Fruit fly (Drosophila melanogaster) whole organism, wandering third instar larva: ENCODE measurements around the gene CG10376.

Experiments
- Abd-B ChIP-seq: fragments of >200 bp; optimal IDR thresholded peaks from 2 replicates; lab custom pipeline; 2017; ENCODE audit warnings: missing biosample characterization, missing genetic modification characterization
- CG32264 ChIP-seq: fragments of 200-800 bp; sonication (Bioruptor generic); optimal IDR thresholded peaks from 2 replicates; lab custom pipeline; 2016; ENCODE audit warnings: missing biosample characterization, missing genetic modification characterization
- CG9705 ChIP-seq: fragments of 200-800 bp; sonication (Bioruptor generic); optimal IDR thresholded peaks from 2 replicates; lab custom pipeline; 2018; ENCODE audit warnings: missing biosample characterization, mild to moderate bottlenecking, missing genetic modification characterization
- Dfd ChIP-seq: fragments of >200 bp; optimal IDR thresholded peaks from 2 replicates; lab custom pipeline; 2017; ENCODE audit warnings: missing biosample characterization, missing genetic modification characterization
- Dif ChIP-seq: fragments of 200-275, 200-300 bp; sonication (Bioruptor generic); optimal IDR thresholded peaks from 2 replicates; lab custom pipeline; 2018; ENCODE audit warnings: missing biosample characterization, missing genetic modification characterization; ENCODE audit not compliant: partially characterized antibody
- Hr78 ChIP-seq: fragments of >200 bp; optimal IDR thresholded peaks from 2 replicates; lab custom pipeline; 2017; ENCODE audit warnings: missing biosample characterization, missing genetic modification characterization
- Myc ChIP-seq: fragments of >200 bp; optimal IDR thresholded peaks from 2 replicates; lab custom pipeline; 2017
- OdsH ChIP-seq: fragments of 200-800 bp; sonication (Bioruptor generic); optimal IDR thresholded peaks from 2 replicates; lab custom pipeline; 2016; ENCODE audit warnings: missing biosample characterization, mild to moderate bottlenecking, missing genetic modification characterization
- Vsx2 ChIP-seq: fragments of 200-300, 225-300 bp; sonication (Bioruptor generic); optimal IDR thresholded peaks from 2 replicates; lab custom pipeline; 2018; ENCODE audit warnings: missing biosample characterization, missing genetic modification characterization; ENCODE audit not compliant: partially characterized antibody
- dsf ChIP-seq: sonication (Bioruptor generic); optimal IDR thresholded peaks from 2 replicates; lab custom pipeline; 2016; ENCODE audit warnings: missing biosample characterization, missing genetic modification characterization, borderline replicate concordance
- ey ChIP-seq: fragments of 200-800 bp; sonication (Bioruptor generic); optimal IDR thresholded peaks from 2 replicates; lab custom pipeline; 2016; ENCODE audit warnings: missing biosample characterization, missing genetic modification characterization
- h ChIP-seq: fragments of 200-800 bp; sonication (Bioruptor generic); optimal IDR thresholded peaks from 3 replicates; lab custom pipeline; 2016; ENCODE audit warnings: missing biosample characterization, mild to moderate bottlenecking, missing genetic modification characterization
- pan ChIP-seq: fragments of >200 bp; optimal IDR thresholded peaks from 2 replicates; lab custom pipeline; 2017

- TF ChIP-seq Abd-B (GFP tag; lab: Kevin White, UChicago) (no peak), pan (lab: Kevin White, UChicago) (no peak), dsf (GFP tag; lab: Kevin White, UChicago) (no peak), Dfd (GFP tag; lab: Kevin White, UChicago) (no peak), Myc (lab: Kevin White, UChicago) (no peak), ey (no peak), Hr78 (no peak), CG9705 (GFP tag; lab: Kevin White, UChicago) (no peak), OdsH (GFP tag; lab: Kevin White, UChicago) (no peak), Vsx2 (GFP tag; lab: Kevin White, UChicago) (no peak), Dif (GFP tag; lab: Kevin White, UChicago) (no peak), CG32264 (GFP tag; lab: Kevin White, UChicago) (no peak), h (GFP tag; lab: Kevin White, UChicago) (no peak)
Measured at dm6 chr2L:18674994-18675393, 27.9 kb downstream of the CG10376 start, which contains the start of gene Mst36Fb.
